Fruit fly (Drosophila melanogaster) whole organism, embryonic: Measurements from ENCODE around the gene CG5157.

ENCODE experiments used
- B-H1 ChIP-seq: fragments of 200-800 bp; sonication (Bioruptor generic); IDR thresholded peaks from 3 replicates; pipeline ENCODE4 v1.3.6; 2022; ENCODE audit warnings: missing biosample characterization, missing genetic modification characterization
- B-H2 ChIP-seq: fragments of 200-800 bp; sonication (Bioruptor generic); optimal IDR thresholded peaks from 2 replicates; lab custom pipeline; 2018; ENCODE audit warnings: missing biosample characterization, mild to moderate bottlenecking, missing genetic modification characterization
- C15 ChIP-seq: fragments of 200-800 bp; sonication (Bioruptor generic); IDR thresholded peaks from 3 replicates; pipeline ENCODE4 v1.3.6; 2022; ENCODE audit warnings: missing biosample characterization, missing genetic modification characterization
- CG10543 ChIP-seq: fragments of 200-800 bp; sonication (Bioruptor generic); optimal IDR thresholded peaks from 3 replicates; lab custom pipeline; 2017; ENCODE audit warnings: missing biosample characterization, mild to moderate bottlenecking, missing genetic modification characterization, moderate library complexity
- CG11695 ChIP-seq: fragments of 200-800 bp; sonication (Bioruptor generic); IDR thresholded peaks from 3 replicates; pipeline ENCODE4 v1.3.6; 2022; ENCODE audit warnings: missing biosample characterization, missing genetic modification characterization
- CG13775 ChIP-seq: fragments of 200-800 bp; sonication (Bioruptor generic); optimal IDR thresholded peaks from 3 replicates; lab custom pipeline; 2017; ENCODE audit warnings: missing biosample characterization, mild to moderate bottlenecking, missing genetic modification characterization
- CG14014 ChIP-seq: fragments of 200-800 bp; sonication (Bioruptor generic); IDR thresholded peaks from 2 replicates; pipeline ENCODE4 v1.3.6; 2022; ENCODE audit warnings: missing biosample characterization, missing genetic modification characterization
- CG14710 ChIP-seq: fragments of 200-800 bp; sonication (Bioruptor generic); optimal IDR thresholded peaks from 3 replicates; lab custom pipeline; 2019; ENCODE audit warnings: missing biosample characterization, mild to moderate bottlenecking, missing genetic modification characterization, moderate library complexity
- CG15601 ChIP-seq: fragments of 200-800 bp; sonication (Bioruptor generic); optimal IDR thresholded peaks from 3 replicates; lab custom pipeline; 2019; ENCODE audit warnings: missing biosample characterization, mild to moderate bottlenecking, missing genetic modification characterization, moderate library complexity
- CG17568 ChIP-seq: fragments of 200-800 bp; sonication (Bioruptor generic); optimal IDR thresholded peaks from 2 replicates; lab custom pipeline; 2018; ENCODE audit warnings: missing biosample characterization, mild to moderate bottlenecking, missing genetic modification characterization, moderate library complexity
- CG18476 ChIP-seq: fragments of 200-800 bp; sonication (Bioruptor generic); optimal IDR thresholded peaks from 2 replicates; lab custom pipeline; 2016; ENCODE audit warnings: missing biosample characterization, mild to moderate bottlenecking, missing genetic modification characterization
- CG3281 ChIP-seq: fragments of 200-800 bp; sonication (Bioruptor generic); optimal IDR thresholded peaks from 3 replicates; lab custom pipeline; 2017; ENCODE audit warnings: missing biosample characterization, mild to moderate bottlenecking, missing genetic modification characterization
- CG42726 ChIP-seq: fragments of 200-800 bp; sonication (Bioruptor generic); IDR thresholded peaks from 2 replicates; pipeline ENCODE4 v1.3.6; 2022; ENCODE audit warnings: missing biosample characterization, missing genetic modification characterization; ENCODE audit not compliant: partially characterized antibody
- CG6654 ChIP-seq: fragments of 200-800 bp; sonication (Bioruptor generic); optimal IDR thresholded peaks from 2 replicates; lab custom pipeline; 2017; ENCODE audit warnings: missing biosample characterization, mild to moderate bottlenecking, missing genetic modification characterization
- CG7839 ChIP-seq: fragments of 200-800 bp; sonication (Bioruptor generic); optimal IDR thresholded peaks from 3 replicates; lab custom pipeline; 2018; ENCODE audit warnings: missing biosample characterization, mild to moderate bottlenecking, missing genetic modification characterization, moderate library complexity
- CG9215 ChIP-seq: fragments of 200-800 bp; sonication (Bioruptor generic); IDR thresholded peaks from 2 replicates; pipeline ENCODE4 v1.3.6; 2022; ENCODE audit warnings: missing biosample characterization, missing genetic modification characterization
- CG9609 ChIP-seq: fragments of 200-800 bp; sonication (Bioruptor generic); optimal IDR thresholded peaks from 3 replicates; lab custom pipeline; 2016; ENCODE audit warnings: missing biosample characterization, missing genetic modification characterization
- CG9932 ChIP-seq: fragments of 200-800 bp; sonication (Bioruptor generic); IDR thresholded peaks from 2 replicates; pipeline ENCODE4 v1.3.6; 2022; ENCODE audit warnings: missing biosample characterization, missing genetic modification characterization
- Camta ChIP-seq: fragments of 200-800 bp; sonication (Bioruptor generic); optimal IDR thresholded peaks from 2 replicates; lab custom pipeline; 2016; ENCODE audit warnings: missing biosample characterization, missing genetic modification characterization
- CkIIα-i1 ChIP-seq: fragments of 200-800 bp; sonication (Bioruptor generic); IDR thresholded peaks from 2 replicates; pipeline ENCODE4 v1.3.6; 2022; ENCODE audit warnings: missing biosample characterization, missing genetic modification characterization
- CoRest ChIP-seq: fragments of 200-800 bp; sonication (Bioruptor generic); optimal IDR thresholded peaks from 3 replicates; lab custom pipeline; 2018; ENCODE audit warnings: missing biosample characterization, mild to moderate bottlenecking, missing genetic modification characterization, moderate library complexity
- Elba2 ChIP-seq: fragments of 200-800 bp; sonication (Bioruptor generic); optimal IDR thresholded peaks from 3 replicates; lab custom pipeline; 2016; ENCODE audit warnings: missing biosample characterization, missing genetic modification characterization
- GATAe ChIP-seq: fragments of 200-800 bp; sonication (Bioruptor generic); conservative IDR thresholded peaks from 2 replicates; pipeline ENCODE4 v1.3.6; 2022; ENCODE audit warnings: missing biosample characterization, missing genetic modification characterization
- Neu2 ChIP-seq: fragments of 200-800 bp; sonication (Bioruptor generic); optimal IDR thresholded peaks from 3 replicates; lab custom pipeline; 2016; ENCODE audit warnings: missing biosample characterization, missing genetic modification characterization, borderline replicate concordance
- Pdp1 ChIP-seq, 2 experiments: fragments of 200-800 bp; sonication (Bioruptor generic); optimal IDR thresholded peaks; 3 replicates each; lab custom pipeline; 2016; ENCODE audit warnings: missing biosample characterization in 2 of 2, missing genetic modification characterization in 2 of 2, mild to moderate bottlenecking in 1 of 2, moderate library complexity in 1 of 2
- Vsx1 ChIP-seq: fragments of 200-800 bp; sonication (Bioruptor generic); optimal IDR thresholded peaks from 2 replicates; lab custom pipeline; 2017; ENCODE audit warnings: missing biosample characterization, mild to moderate bottlenecking, missing genetic modification characterization, missing genetic modification reagents
- al ChIP-seq: fragments of 200-800 bp; sonication (Bioruptor generic); IDR thresholded peaks from 2 replicates; pipeline ENCODE4 v1.3.6; 2022; ENCODE audit warnings: missing biosample characterization, missing genetic modification characterization
- amos ChIP-seq: fragments of 200-800 bp; sonication (Bioruptor generic); IDR thresholded peaks from 2 replicates; pipeline ENCODE4 v1.3.6; 2022; ENCODE audit warnings: missing biosample characterization, missing genetic modification characterization; ENCODE audit not compliant: partially characterized antibody
- ap ChIP-seq: fragments of 200-800 bp; sonication (Bioruptor generic); IDR thresholded peaks from 2 replicates; pipeline ENCODE4 v1.3.6; 2022; ENCODE audit warnings: missing biosample characterization, missing genetic modification characterization
- bcd ChIP-seq: fragments of 200-800 bp; sonication (Bioruptor generic); optimal IDR thresholded peaks from 2 replicates; lab custom pipeline; 2017; ENCODE audit warnings: missing biosample characterization, mild to moderate bottlenecking, missing genetic modification characterization
- cad ChIP-seq: fragments of >200 bp; optimal IDR thresholded peaks from 2 replicates; lab custom pipeline; 2017; ENCODE audit warnings: missing biosample characterization, missing genetic modification characterization
- cas ChIP-seq: fragments of 200-800 bp; sonication (Bioruptor generic); IDR thresholded peaks from 2 replicates; pipeline ENCODE4 v1.3.6; 2022; ENCODE audit warnings: missing biosample characterization, missing genetic modification characterization
- caup ChIP-seq: fragments of 200-800 bp; sonication (Bioruptor generic); optimal IDR thresholded peaks from 3 replicates; lab custom pipeline; 2017; ENCODE audit warnings: missing biosample characterization, mild to moderate bottlenecking, missing genetic modification characterization, moderate library complexity; ENCODE audit not compliant: severe bottlenecking
- chinmo ChIP-seq: fragments of 200-800 bp; sonication (Bioruptor generic); IDR thresholded peaks from 4 replicates; pipeline ENCODE4 v1.3.6; 2022; ENCODE audit warnings: missing biosample characterization, missing genetic modification characterization; ENCODE audit not compliant: partially characterized antibody
- eve ChIP-seq, 2 experiments: fragments of >200 bp; optimal IDR thresholded peaks; 2 replicates each; lab custom pipeline; 2017; ENCODE audit warnings: missing biosample characterization in 2 of 2, missing genetic modification characterization in 2 of 2
- ewg ChIP-seq: fragments of 200-800 bp; sonication (Bioruptor generic); optimal IDR thresholded peaks from 3 replicates; lab custom pipeline; 2017; ENCODE audit warnings: mild to moderate bottlenecking, missing biosample characterization, missing genetic modification reagents, missing genetic modification characterization
- gcm ChIP-seq: fragments of 200-800 bp; sonication (Bioruptor generic); optimal IDR thresholded peaks from 2 replicates; lab custom pipeline; 2019; ENCODE audit warnings: missing biosample characterization, mild to moderate bottlenecking, missing genetic modification characterization, moderate library complexity
- gro ChIP-seq: fragments of 200-800 bp; sonication (Bioruptor generic); optimal IDR thresholded peaks from 2 replicates; lab custom pipeline; 2016; ENCODE audit warnings: missing biosample characterization, missing genetic modification characterization
- inv ChIP-seq: fragments of 200-800 bp; sonication (Bioruptor generic); IDR thresholded peaks from 2 replicates; pipeline ENCODE4 v1.3.6; 2022; ENCODE audit warnings: missing biosample characterization, missing genetic modification characterization; ENCODE audit not compliant: partially characterized antibody
- kah ChIP-seq: fragments of 200-800 bp; sonication (Bioruptor generic); optimal IDR thresholded peaks from 2 replicates; lab custom pipeline; 2018; ENCODE audit warnings: missing biosample characterization, mild to moderate bottlenecking, missing genetic modification characterization
- kni ChIP-seq: fragments of 200-800 bp; sonication (Bioruptor generic); optimal IDR thresholded peaks from 3 replicates; lab custom pipeline; 2017; ENCODE audit warnings: mild to moderate bottlenecking, missing biosample characterization, missing genetic modification reagents, missing genetic modification characterization
- lilli ChIP-seq: fragments of 200-800 bp; sonication (Bioruptor generic); optimal IDR thresholded peaks from 3 replicates; lab custom pipeline; 2016; ENCODE audit warnings: missing biosample characterization, missing genetic modification characterization
- lmd ChIP-seq: fragments of 200-800 bp; sonication (Bioruptor generic); IDR thresholded peaks from 2 replicates; pipeline ENCODE4 v1.3.6; 2022; ENCODE audit warnings: missing biosample characterization, missing genetic modification characterization
- luna ChIP-seq: fragments of 200-800 bp; sonication (Bioruptor generic); optimal IDR thresholded peaks from 2 replicates; lab custom pipeline; 2016; ENCODE audit warnings: missing biosample characterization, missing genetic modification characterization
- pb ChIP-seq: fragments of 200-800 bp; sonication (Bioruptor generic); optimal IDR thresholded peaks from 3 replicates; lab custom pipeline; 2016; ENCODE audit warnings: missing biosample characterization, missing genetic modification characterization
- pfk ChIP-seq: fragments of 200-800 bp; sonication (Bioruptor generic); optimal IDR thresholded peaks from 2 replicates; lab custom pipeline; 2018; ENCODE audit warnings: missing biosample characterization, mild to moderate bottlenecking, missing genetic modification characterization, moderate library complexity
- row ChIP-seq: fragments of 200-800 bp; sonication (Bioruptor generic); IDR thresholded peaks from 3 replicates; pipeline ENCODE4 v1.3.6; 2022; ENCODE audit warnings: missing biosample characterization, missing genetic modification characterization
- sob ChIP-seq: fragments of 200-800 bp; sonication (Bioruptor generic); IDR thresholded peaks from 2 replicates; pipeline ENCODE4 v1.3.6; 2022; ENCODE audit warnings: missing biosample characterization, missing genetic modification characterization
- tup ChIP-seq: fragments of 200-800 bp; sonication (Bioruptor generic); optimal IDR thresholded peaks from 2 replicates; lab custom pipeline; 2016; ENCODE audit warnings: missing biosample characterization, mild to moderate bottlenecking, missing genetic modification characterization, moderate library complexity
- wor ChIP-seq: fragments of 200-800 bp; sonication (Bioruptor generic); IDR thresholded peaks from 2 replicates; pipeline ENCODE4 v1.3.6; 2022; ENCODE audit warnings: missing biosample characterization, missing genetic modification characterization

The CG5157 gene

dm6 chr3L:16146539-16146934, 8.9 kb upstream of the CG5157 start (continued):
- TF ChIP-seq CG6654 (GFP tag; lab: Kevin White, UChicago) = no peak
- no peak for TF ChIP-seq Camta (GFP tag; lab: Kevin White, UChicago)
- TF ChIP-seq al = peak; percentile 63
- peak; percentile 36 for TF ChIP-seq lilli (GFP tag; lab: Kevin White, UChicago)
- peak; percentile 16 for TF ChIP-seq CG13775 (GFP tag; lab: Kevin White, UChicago)
- TF ChIP-seq row (GFP tag; lab: Robert Waterston, UW) = peak; percentile 79
- no peak for TF ChIP-seq cad (GFP tag; lab: Kevin White, UChicago)
- no peak for TF ChIP-seq CG17568 (GFP tag; lab: Kevin White, UChicago)
- TF ChIP-seq cas = 0 out of 2 replicates have a peak, but pooled peaks have one; percentile 43
- no peak for TF ChIP-seq kah (GFP tag; lab: Kevin White, UChicago)
- no peak for TF ChIP-seq wor (GFP tag; lab: Robert Waterston, UW)
- no peak for TF ChIP-seq CG14710 (tag; lab: Kevin White, UChicago)
- peak; percentile 53 for TF ChIP-seq CG3281 (GFP tag; lab: Kevin White, UChicago)
- TF ChIP-seq GATAe (GFP tag; lab: Robert Waterston, UW) = no peak; the same call in 1 of the 2 replicates
- TF ChIP-seq bcd (GFP tag; lab: Kevin White, UChicago) = peak; percentile 49
- peak; percentile 43; the same call in 1 of the 2 replicates for TF ChIP-seq CG14014 (GFP tag; lab: Robert Waterston, UW)
- no peak for TF ChIP-seq kni (GFP tag; lab: Kevin White, UChicago)
- no peak for TF ChIP-seq amos (GFP tag; lab: Robert Waterston, UW)
- TF ChIP-seq sob (GFP tag; lab: Robert Waterston, UW) = peak; percentile 55
- TF ChIP-seq CG42726 (GFP tag; lab: Robert Waterston, UW) = no peak
- TF ChIP-seq eve (GFP tag; optimal IDR thresholded peaks at IDR 0.05; lab: Kevin White, UChicago) = peak in 1 of 2 experiments; percentile 22
- TF ChIP-seq Pdp1 (GFP tag; optimal IDR thresholded peaks at IDR 0.05; lab: Kevin White, UChicago) = peak in 1 of 2 experiments; percentile 19
- TF ChIP-seq Elba2 (GFP tag; lab: Kevin White, UChicago) = no peak
- TF ChIP-seq Neu2 (GFP tag; lab: Kevin White, UChicago) = no peak
- TF ChIP-seq CG9215 (GFP tag; lab: Robert Waterston, UW) = peak; percentile 44; the same call in 1 of the 2 replicates
- TF ChIP-seq ewg (GFP tag; lab: Kevin White, UChicago) = no peak
- no peak for TF ChIP-seq chinmo (GFP tag; lab: Robert Waterston, UW)
- no peak for TF ChIP-seq B-H1 (GFP tag; lab: Robert Waterston, UW)
- TF ChIP-seq B-H2 (GFP tag; lab: Kevin White, UChicago) = peak; percentile 19
- TF ChIP-seq gro = no peak
- no peak for TF ChIP-seq inv
- no peak for TF ChIP-seq pb (GFP tag; lab: Kevin White, UChicago)
- no peak for TF ChIP-seq gcm
- TF ChIP-seq caup (GFP tag; lab: Kevin White, UChicago) = peak; percentile 37
- TF ChIP-seq CG10543 (GFP tag; lab: Kevin White, UChicago) = peak; percentile 70
- no peak for TF ChIP-seq ap (GFP tag; lab: Robert Waterston, UW)
- no peak for TF ChIP-seq CkIIα-i1 (GFP tag; lab: Robert Waterston, UW)
- peak; percentile 27 for TF ChIP-seq Vsx1 (GFP tag; lab: Kevin White, UChicago)
- peak; percentile 64 for TF ChIP-seq CG7839
- TF ChIP-seq tup (GFP tag; lab: Kevin White, UChicago) = no peak
- peak; percentile 44 for TF ChIP-seq CoRest (tag; lab: Kevin White, UChicago)
- TF ChIP-seq lmd (GFP tag; lab: Robert Waterston, UW) = peak; percentile 55; the same call in 1 of the 2 replicates
- TF ChIP-seq C15 (GFP tag; lab: Robert Waterston, UW) = no peak
- TF ChIP-seq luna (GFP tag; lab: Kevin White, UChicago) = no peak
- TF ChIP-seq CG9609 = no peak
- no peak; the same call in 1 of the 2 replicates for TF ChIP-seq CG9932
- no peak for TF ChIP-seq pfk (GFP tag; lab: Kevin White, UChicago)
- TF ChIP-seq CG11695 (GFP tag; lab: Robert Waterston, UW) = peak; percentile 62; the same call in 1 of the 3 replicates
- no peak for TF ChIP-seq CG15601 (tag; lab: Kevin White, UChicago)
- peak; percentile 1 for TF ChIP-seq CG18476
